Fruit fly (Drosophila melanogaster): ENCODE data around the gene Ddr.

The Ddr gene

DNA sequence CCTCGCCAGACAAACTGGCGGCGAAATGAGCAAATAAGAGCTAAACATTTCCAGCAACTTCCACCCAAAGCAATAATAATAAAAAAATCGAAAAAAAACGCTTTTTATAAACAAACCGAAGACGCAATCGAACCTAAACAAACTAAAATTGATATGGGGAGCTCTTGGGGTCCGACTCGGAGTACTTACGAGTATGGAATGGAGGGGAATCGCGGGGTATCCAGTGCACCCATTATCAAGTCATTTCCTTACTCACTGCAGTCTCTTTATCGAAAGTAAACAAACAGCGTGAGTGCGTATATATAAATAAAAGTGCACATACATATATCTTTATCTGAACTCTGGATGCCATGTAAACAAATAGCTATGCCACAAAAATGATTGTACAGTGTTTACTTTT is 38.7 kb downstream of the Ddr start:
- TF ChIP-seq CG34367 (tag; optimal IDR thresholded peaks at IDR 0.05): no peak
- no peak for TF ChIP-seq CG15710 (tag; optimal IDR thresholded peaks at IDR 0.05)
- TF ChIP-seq Pif1A (GFP tag; optimal IDR thresholded peaks at IDR 0.05): peak; percentile 12
- no peak for TF ChIP-seq CG8159 (tag; optimal IDR thresholded peaks at IDR 0.05)
- no peak for TF ChIP-seq Pif1B (GFP tag; optimal IDR thresholded peaks at IDR 0.05)
- TF ChIP-seq fd96Ca (GFP tag; IDR thresholded peaks at IDR 0.05): no peak
- TF ChIP-seq Ets98B (GFP tag; IDR thresholded peaks at IDR 0.05): peak; percentile 34; the same call in 1 of the 2 replicates
- peak; percentile 29; the same call in 1 of the 3 replicates for TF ChIP-seq CG4496 (GFP tag; IDR thresholded peaks at IDR 0.05)

DNA sequence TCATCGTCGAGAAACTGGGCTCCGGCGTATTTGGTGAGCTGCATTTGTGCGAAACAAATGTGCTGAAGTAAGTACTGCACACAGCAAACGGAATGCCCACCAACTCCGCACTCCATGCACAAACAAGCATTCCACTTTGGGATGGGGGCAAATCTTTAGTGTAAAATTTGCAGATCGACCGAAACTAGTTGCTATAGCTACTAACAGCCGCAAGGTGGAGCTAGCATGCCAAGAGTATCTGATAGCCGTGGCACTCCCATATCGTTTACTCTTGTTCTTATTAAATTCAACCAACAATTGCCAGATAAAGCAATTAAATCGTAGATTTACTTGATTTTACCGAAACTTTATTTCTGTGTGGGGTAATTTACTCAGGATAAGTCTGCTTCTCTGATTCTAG is 48.7 kb downstream of the Ddr start:
- no peak for TF ChIP-seq CG14655 (GFP tag; optimal IDR thresholded peaks at IDR 0.05)
- no peak for TF ChIP-seq CG4496 (GFP tag; IDR thresholded peaks at IDR 0.05)
- TF ChIP-seq CG8301 (tag; optimal IDR thresholded peaks at IDR 0.05): no peak
- no peak for TF ChIP-seq CG9948 (tag; optimal IDR thresholded peaks at IDR 0.05)
- TF ChIP-seq CG10348 (GFP tag; IDR thresholded peaks at IDR 0.05): no peak
- no peak for TF ChIP-seq CG15710 (tag; optimal IDR thresholded peaks at IDR 0.05)
- no peak for TF ChIP-seq Ets98B (GFP tag; IDR thresholded peaks at IDR 0.05)
- TF ChIP-seq fd96Ca (GFP tag; IDR thresholded peaks at IDR 0.05): no peak
- no peak for TF ChIP-seq CG17806 (tag; optimal IDR thresholded peaks at IDR 0.05)
- no peak for TF ChIP-seq EcR (GFP tag; optimal IDR thresholded peaks at IDR 0.05)
- TF ChIP-seq CG12605 (GFP tag; IDR thresholded peaks at IDR 0.05): no peak
- no peak for TF ChIP-seq Pif1B (GFP tag; optimal IDR thresholded peaks at IDR 0.05)
- no peak for TF ChIP-seq CG32121 (GFP tag; IDR thresholded peaks at IDR 0.05)
- no peak for TF ChIP-seq CG8159 (tag; optimal IDR thresholded peaks at IDR 0.05)

DNA sequence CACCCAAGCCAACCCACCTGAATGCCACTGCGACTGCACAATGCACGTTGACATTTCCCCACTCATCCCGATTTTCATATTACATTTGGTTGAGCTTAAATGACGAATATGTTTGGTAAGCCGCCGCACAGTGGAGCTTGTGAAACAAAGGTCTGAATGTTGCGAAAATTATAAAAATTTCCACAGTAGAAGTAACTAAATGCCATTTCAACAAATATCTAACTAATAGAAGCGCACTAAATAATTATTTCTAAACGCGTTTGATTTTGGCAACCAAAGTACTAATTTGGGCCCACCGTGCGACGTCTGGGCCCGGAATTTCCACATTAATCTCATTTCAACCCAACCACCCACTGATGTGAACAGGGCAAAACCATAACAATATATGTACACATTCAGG is 54.0 kb downstream of the Ddr start:
- TF ChIP-seq rn (GFP tag; IDR thresholded peaks at IDR 0.05): no peak
- TF ChIP-seq CG14655 (GFP tag; optimal IDR thresholded peaks at IDR 0.05): peak; percentile 34
- peak; percentile 31 for TF ChIP-seq CG34367 (tag; optimal IDR thresholded peaks at IDR 0.05)
- no peak for TF ChIP-seq CG13204 (GFP tag; optimal IDR thresholded peaks at IDR 0.05)
- no peak for TF ChIP-seq CG32121 (GFP tag; IDR thresholded peaks at IDR 0.05)
- no peak for TF ChIP-seq D1 (tag; optimal IDR thresholded peaks at IDR 0.05)
- TF ChIP-seq CG8159 (tag; optimal IDR thresholded peaks at IDR 0.05): peak; percentile 60
- TF ChIP-seq Ets98B (GFP tag; IDR thresholded peaks at IDR 0.05): peak; percentile 34; the same call in 1 of the 2 replicates
- TF ChIP-seq CG10348 (GFP tag; IDR thresholded peaks at IDR 0.05): no peak
- TF ChIP-seq Pif1B (GFP tag; optimal IDR thresholded peaks at IDR 0.05): peak; percentile 20
- TF ChIP-seq Snoo (tag; optimal IDR thresholded peaks at IDR 0.05): no peak
- no peak for TF ChIP-seq CG17806 (tag; optimal IDR thresholded peaks at IDR 0.05)
- TF ChIP-seq CG12605 (GFP tag; IDR thresholded peaks at IDR 0.05): 0 out of 2 replicates have a peak, but pooled peaks have one; percentile 24
- peak; percentile 46 for TF ChIP-seq CG9948 (tag; optimal IDR thresholded peaks at IDR 0.05)
- peak; percentile 23 for TF ChIP-seq Pif1A (GFP tag; optimal IDR thresholded peaks at IDR 0.05)
- no peak for TF ChIP-seq EcR (GFP tag; optimal IDR thresholded peaks at IDR 0.05)
- TF ChIP-seq fd96Ca (GFP tag; IDR thresholded peaks at IDR 0.05): 0 out of 3 replicates have a peak, but pooled peaks have one; percentile 57
- TF ChIP-seq CG15710 (tag; optimal IDR thresholded peaks at IDR 0.05): peak; percentile 33
- no peak for TF ChIP-seq gl (tag; optimal IDR thresholded peaks at IDR 0.05)
- peak; percentile 20; the same call in 1 of the 3 replicates for TF ChIP-seq CG4496 (GFP tag; IDR thresholded peaks at IDR 0.05)

DNA sequence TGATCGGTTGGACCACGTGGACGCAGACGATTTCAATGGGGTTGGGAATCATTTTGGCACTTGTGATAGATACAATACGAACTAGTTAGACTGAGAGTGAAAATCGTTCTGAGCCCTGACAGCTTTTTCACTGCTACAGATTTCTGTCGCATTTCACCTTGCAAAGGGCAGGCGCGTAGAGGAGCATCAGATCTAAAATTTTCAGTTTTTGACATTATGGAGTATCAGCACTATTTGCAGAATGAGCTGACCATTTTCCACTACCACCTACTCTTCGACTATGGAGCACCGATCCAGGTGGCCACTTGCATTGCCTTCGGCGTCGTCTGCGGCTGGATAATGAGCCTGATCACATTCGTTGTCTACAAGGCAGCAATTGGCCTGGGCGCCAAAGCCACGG is 55.7 kb downstream of the Ddr start, which contains the start of the genes CG43922 and CG13984:
CG43922 (minus strand) TSS at position 101 of the 400 bp plus-strand sequence.
CG13984 (plus strand) TSS at position 169 of the 400 bp plus-strand sequence.
- TF ChIP-seq Pif1B (GFP tag; optimal IDR thresholded peaks at IDR 0.05): no peak
- no peak for TF ChIP-seq Pif1A (GFP tag; optimal IDR thresholded peaks at IDR 0.05)
- TF ChIP-seq Snoo (tag; optimal IDR thresholded peaks at IDR 0.05): no peak
- no peak for TF ChIP-seq CG14655 (GFP tag; optimal IDR thresholded peaks at IDR 0.05)
- TF ChIP-seq CG4496 (GFP tag; IDR thresholded peaks at IDR 0.05): no peak
- TF ChIP-seq CG12605 (GFP tag; IDR thresholded peaks at IDR 0.05): no peak
- no peak for TF ChIP-seq CG8159 (tag; optimal IDR thresholded peaks at IDR 0.05)
- TF ChIP-seq CG32121 (GFP tag; IDR thresholded peaks at IDR 0.05): no peak
- TF ChIP-seq gl (tag; optimal IDR thresholded peaks at IDR 0.05): no peak
- no peak for TF ChIP-seq CG17806 (tag; optimal IDR thresholded peaks at IDR 0.05)
- TF ChIP-seq CG9948 (tag; optimal IDR thresholded peaks at IDR 0.05): no peak
- no peak for TF ChIP-seq CG8301 (tag; optimal IDR thresholded peaks at IDR 0.05)
- no peak for TF ChIP-seq CG34367 (tag; optimal IDR thresholded peaks at IDR 0.05)
- no peak for TF ChIP-seq fd96Ca (GFP tag; IDR thresholded peaks at IDR 0.05)
- no peak for TF ChIP-seq CG10348 (GFP tag; IDR thresholded peaks at IDR 0.05)

- TF ChIP-seq rn (GFP tag; IDR thresholded peaks at IDR 0.05) (no peak), fd96Ca (GFP tag; IDR thresholded peaks at IDR 0.05) (no peak), CG4496 (GFP tag; IDR thresholded peaks at IDR 0.05) (no peak), CG14655 (GFP tag; optimal IDR thresholded peaks at IDR 0.05) (no peak), D1 (tag; optimal IDR thresholded peaks at IDR 0.05) (no peak), Ets98B (GFP tag; IDR thresholded peaks at IDR 0.05) (no peak), CG9948 (tag; optimal IDR thresholded peaks at IDR 0.05) (no peak), Pif1A (GFP tag; optimal IDR thresholded peaks at IDR 0.05) (no peak), CG34367 (tag; optimal IDR thresholded peaks at IDR 0.05) (no peak)
These were observed 57.0 kb downstream of the Ddr start for dm6 chr2L:6309879-6310278.

- TF ChIP-seq CG10348 (GFP tag; IDR thresholded peaks at IDR 0.05): no peak
- no peak for TF ChIP-seq rn (GFP tag; IDR thresholded peaks at IDR 0.05)
- no peak for TF ChIP-seq fd96Ca (GFP tag; IDR thresholded peaks at IDR 0.05)
- no peak for TF ChIP-seq CG13204 (GFP tag; optimal IDR thresholded peaks at IDR 0.05)
- no peak for TF ChIP-seq Snoo (tag; optimal IDR thresholded peaks at IDR 0.05)
- no peak for TF ChIP-seq EcR (GFP tag; optimal IDR thresholded peaks at IDR 0.05)
- TF ChIP-seq gl (tag; optimal IDR thresholded peaks at IDR 0.05): no peak
- TF ChIP-seq CG4496 (GFP tag; IDR thresholded peaks at IDR 0.05): no peak
- no peak for TF ChIP-seq Ets98B (GFP tag; IDR thresholded peaks at IDR 0.05)
- TF ChIP-seq D1 (tag; optimal IDR thresholded peaks at IDR 0.05): no peak
- TF ChIP-seq CG32121 (GFP tag; IDR thresholded peaks at IDR 0.05): no peak
- no peak for TF ChIP-seq CG14655 (GFP tag; optimal IDR thresholded peaks at IDR 0.05)
- no peak for TF ChIP-seq CG8159 (tag; optimal IDR thresholded peaks at IDR 0.05)
- TF ChIP-seq CG9948 (tag; optimal IDR thresholded peaks at IDR 0.05): no peak
These were observed 66.1 kb downstream of the Ddr start for dm6 chr2L:6319068-6319467.

All from whole organism, pupa.